Fruit fly (Drosophila melanogaster) whole organism, wandering third instar larva: ENCODE results near the gene amx.
A peak's percentile ranks its signal among the peaks of the same experiment; 100 is the strongest.

ENCODE experiments used
- Abd-B ChIP-seq: fragments of >200 bp; optimal IDR thresholded peaks from 2 replicates; lab custom pipeline; 2017; ENCODE audit warnings: missing biosample characterization, missing genetic modification characterization
- CG32264 ChIP-seq: fragments of 200-800 bp; sonication (Bioruptor generic); optimal IDR thresholded peaks from 2 replicates; lab custom pipeline; 2016; ENCODE audit warnings: missing biosample characterization, missing genetic modification characterization
- CG9705 ChIP-seq: fragments of 200-800 bp; sonication (Bioruptor generic); optimal IDR thresholded peaks from 2 replicates; lab custom pipeline; 2018; ENCODE audit warnings: missing biosample characterization, mild to moderate bottlenecking, missing genetic modification characterization
- CrebA ChIP-seq: fragments of 200-800 bp; sonication (Bioruptor generic); optimal IDR thresholded peaks from 2 replicates; lab custom pipeline; 2016; ENCODE audit warnings: missing biosample characterization, mild to moderate bottlenecking, missing genetic modification characterization, borderline replicate concordance
- Dfd ChIP-seq: fragments of >200 bp; optimal IDR thresholded peaks from 2 replicates; lab custom pipeline; 2017; ENCODE audit warnings: missing biosample characterization, missing genetic modification characterization
- Dif ChIP-seq: fragments of 200-275, 200-300 bp; sonication (Bioruptor generic); optimal IDR thresholded peaks from 2 replicates; lab custom pipeline; 2018; ENCODE audit warnings: missing biosample characterization, missing genetic modification characterization; ENCODE audit not compliant: partially characterized antibody
- GATAd ChIP-seq: sonication (Bioruptor generic); optimal IDR thresholded peaks from 2 replicates; lab custom pipeline; 2016; ENCODE audit warnings: missing biosample characterization, missing genetic modification characterization
- HLH106 ChIP-seq: fragments of 200-800 bp; optimal IDR thresholded peaks from 3 replicates; lab custom pipeline; 2019; ENCODE audit warnings: missing biosample characterization, mild to moderate bottlenecking, missing genetic modification characterization, moderate library complexity
- Hnf4 ChIP-seq: fragments of 200-800 bp; sonication (Bioruptor generic); optimal IDR thresholded peaks from 2 replicates; lab custom pipeline; 2016; ENCODE audit warnings: missing biosample characterization, mild to moderate bottlenecking, missing genetic modification characterization
- Hr78 ChIP-seq: fragments of >200 bp; optimal IDR thresholded peaks from 2 replicates; lab custom pipeline; 2017; ENCODE audit warnings: missing biosample characterization, missing genetic modification characterization
- Hr83 ChIP-seq: fragments of 200-300 bp; sonication (Bioruptor generic); optimal IDR thresholded peaks from 2 replicates; lab custom pipeline; 2016; ENCODE audit warnings: missing biosample characterization, mild to moderate bottlenecking, missing genetic modification characterization, moderate library complexity; ENCODE audit not compliant: poor library complexity, severe bottlenecking
- Jra ChIP-seq: sonication (Bioruptor generic); optimal IDR thresholded peaks from 2 replicates; lab custom pipeline; 2016; ENCODE audit warnings: missing biosample characterization, missing genetic modification characterization
- Mio ChIP-seq: sonication (Bioruptor generic); optimal IDR thresholded peaks from 2 replicates; lab custom pipeline; 2016; ENCODE audit warnings: missing biosample characterization, missing genetic modification characterization
- Myc ChIP-seq: fragments of >200 bp; optimal IDR thresholded peaks from 2 replicates; lab custom pipeline; 2017
- N ChIP-seq: fragments of >200 bp; optimal IDR thresholded peaks from 2 replicates; lab custom pipeline; 2018; ENCODE audit warnings: missing biosample characterization, missing external identifiers, missing genetic modification characterization
- OdsH ChIP-seq: fragments of 200-800 bp; sonication (Bioruptor generic); optimal IDR thresholded peaks from 2 replicates; lab custom pipeline; 2016; ENCODE audit warnings: missing biosample characterization, mild to moderate bottlenecking, missing genetic modification characterization
- Rel ChIP-seq, 2 experiments: fragments of 200-800 bp; sonication (Bioruptor generic) in 1 of 2; optimal IDR thresholded peaks; 2 replicates in 1 of 2; 3 replicates in 1 of 2; lab custom pipeline; 2016 to 2019; ENCODE audit warnings: mild to moderate bottlenecking in 2 of 2, missing biosample characterization in 2 of 2, missing genetic modification characterization in 2 of 2, moderate library complexity in 1 of 2
- Sp1 ChIP-seq: fragments of 200-800 bp; sonication (Bioruptor generic); optimal IDR thresholded peaks from 3 replicates; lab custom pipeline; 2019; ENCODE audit warnings: missing biosample characterization, mild to moderate bottlenecking, missing genetic modification characterization, moderate library complexity
- Vsx2 ChIP-seq: fragments of 200-300, 225-300 bp; sonication (Bioruptor generic); optimal IDR thresholded peaks from 2 replicates; lab custom pipeline; 2018; ENCODE audit warnings: missing biosample characterization, missing genetic modification characterization; ENCODE audit not compliant: partially characterized antibody
- br ChIP-seq: fragments of 200-800 bp; sonication (Bioruptor generic); optimal IDR thresholded peaks from 2 replicates; lab custom pipeline; 2016; ENCODE audit warnings: missing biosample characterization, missing genetic modification characterization
- brk ChIP-seq: fragments of 200-800 bp; sonication (Bioruptor generic); optimal IDR thresholded peaks from 2 replicates; lab custom pipeline; 2016; ENCODE audit warnings: missing biosample characterization, mild to moderate bottlenecking, missing genetic modification characterization
- dl ChIP-seq, 2 experiments: fragments of 175-275, 200-275 bp in 1 of 2; fragments of 200-275 bp in 1 of 2; sonication (Bioruptor generic); optimal IDR thresholded peaks; lab custom pipeline; 2018; ENCODE audit warnings: mild to moderate bottlenecking in 2 of 2, missing biosample characterization in 2 of 2, missing genetic modification characterization in 2 of 2, moderate library complexity in 2 of 2; ENCODE audit not compliant: partially characterized antibody in 2 of 2, insufficient read depth in 1 of 2
- dmrt93B ChIP-seq: fragments of 200-800 bp; sonication (Bioruptor generic); optimal IDR thresholded peaks from 2 replicates; lab custom pipeline; 2018; ENCODE audit warnings: missing biosample characterization, mild to moderate bottlenecking, missing genetic modification characterization
- dsf ChIP-seq: sonication (Bioruptor generic); optimal IDR thresholded peaks from 2 replicates; lab custom pipeline; 2016; ENCODE audit warnings: missing biosample characterization, missing genetic modification characterization, borderline replicate concordance
- ey ChIP-seq: fragments of 200-800 bp; sonication (Bioruptor generic); optimal IDR thresholded peaks from 2 replicates; lab custom pipeline; 2016; ENCODE audit warnings: missing biosample characterization, missing genetic modification characterization
- foxo ChIP-seq, 2 experiments: fragments of 200-800 bp; sonication (Bioruptor generic); optimal IDR thresholded peaks; 2 replicates in 1 of 2; 3 replicates in 1 of 2; lab custom pipeline; 2016 to 2017; ENCODE audit warnings: missing biosample characterization in 2 of 2, missing genetic modification characterization in 2 of 2
- fru ChIP-seq: fragments of 200-800 bp; sonication (Bioruptor generic); optimal IDR thresholded peaks from 3 replicates; lab custom pipeline; 2016; ENCODE audit warnings: missing biosample characterization, mild to moderate bottlenecking, missing genetic modification characterization
- h ChIP-seq: fragments of 200-800 bp; sonication (Bioruptor generic); optimal IDR thresholded peaks from 3 replicates; lab custom pipeline; 2016; ENCODE audit warnings: missing biosample characterization, mild to moderate bottlenecking, missing genetic modification characterization
- jim ChIP-seq: fragments of 175-275, 200-325 bp; sonication (Bioruptor generic); optimal IDR thresholded peaks from 2 replicates; lab custom pipeline; 2016; ENCODE audit warnings: missing biosample characterization, mild to moderate bottlenecking, missing genetic modification characterization
- lola ChIP-seq: fragments of >200 bp; optimal IDR thresholded peaks from 2 replicates; lab custom pipeline; 2017; ENCODE audit warnings: missing biosample characterization, missing genetic modification characterization
- pan ChIP-seq: fragments of >200 bp; optimal IDR thresholded peaks from 2 replicates; lab custom pipeline; 2017
- psq ChIP-seq: fragments of 200-800 bp; sonication (Bioruptor generic); optimal IDR thresholded peaks from 3 replicates; lab custom pipeline; 2017; ENCODE audit warnings: missing biosample characterization, mild to moderate bottlenecking, missing genetic modification characterization, moderate library complexity
- rgr ChIP-seq: fragments of 200-800 bp; sonication (Bioruptor generic); optimal IDR thresholded peaks from 3 replicates; lab custom pipeline; 2016; ENCODE audit warnings: missing biosample characterization, mild to moderate bottlenecking, missing genetic modification characterization
- sage ChIP-seq: fragments of 200-800 bp; sonication (Bioruptor generic); optimal IDR thresholded peaks from 2 replicates; lab custom pipeline; 2016; ENCODE audit warnings: missing biosample characterization, mild to moderate bottlenecking, missing genetic modification characterization
- sv ChIP-seq: fragments of 200-800 bp; sonication (Bioruptor generic); optimal IDR thresholded peaks from 3 replicates; lab custom pipeline; 2016; ENCODE audit warnings: missing biosample characterization, missing genetic modification characterization
- tai ChIP-seq: sonication (Bioruptor generic); optimal IDR thresholded peaks from 2 replicates; lab custom pipeline; 2016; ENCODE audit warnings: missing biosample characterization, missing genetic modification characterization
- usp ChIP-seq: fragments of >200 bp; optimal IDR thresholded peaks from 2 replicates; lab custom pipeline; 2017; ENCODE audit warnings: missing biosample characterization, missing genetic modification characterization
- woc ChIP-seq: sonication (Bioruptor generic); optimal IDR thresholded peaks from 2 replicates; lab custom pipeline; 2016; ENCODE audit warnings: missing biosample characterization, mild to moderate bottlenecking, missing genetic modification characterization

Gene amx

dm6 chrX:9248040-9248439 lies 904 bp upstream of the amx start:
- TF ChIP-seq CG9705 (GFP tag; lab: Kevin White, UChicago) (no peak), usp (no peak), br (no peak), CG32264 (GFP tag; lab: Kevin White, UChicago) (no peak), Hr78 (no peak), psq (GFP tag; lab: Kevin White, UChicago) (no peak), dl (GFP tag; optimal IDR thresholded peaks at IDR 0.05; lab: Kevin White, UChicago; ENCODE audit: insufficient read depth in 1 of 2, partially characterized antibody in 2 of 2) (no peak), brk (GFP tag; lab: Kevin White, UChicago) (no peak), Sp1 (GFP tag; lab: Kevin White, UChicago) (peak; percentile 37), fru (GFP tag; lab: Kevin White, UChicago) (peak; percentile 29), HLH106 (tag; lab: Kevin White, UChicago) (peak; percentile 38), Mio (GFP tag; lab: Kevin White, UChicago) (no peak), Abd-B (no peak), rgr (GFP tag; lab: Kevin White, UChicago) (peak; percentile 32), dsf (no peak), GATAd (GFP tag; lab: Kevin White, UChicago) (no peak), foxo (GFP tag; optimal IDR thresholded peaks at IDR 0.05; lab: Kevin White, UChicago) (peak in 1 of 2 experiments; percentile 44), OdsH (no peak), Jra (GFP tag; lab: Kevin White, UChicago) (no peak), N (no peak), h (GFP tag; lab: Kevin White, UChicago) (peak; percentile 30), tai (no peak), woc (GFP tag; lab: Kevin White, UChicago) (no peak)

DNA sequence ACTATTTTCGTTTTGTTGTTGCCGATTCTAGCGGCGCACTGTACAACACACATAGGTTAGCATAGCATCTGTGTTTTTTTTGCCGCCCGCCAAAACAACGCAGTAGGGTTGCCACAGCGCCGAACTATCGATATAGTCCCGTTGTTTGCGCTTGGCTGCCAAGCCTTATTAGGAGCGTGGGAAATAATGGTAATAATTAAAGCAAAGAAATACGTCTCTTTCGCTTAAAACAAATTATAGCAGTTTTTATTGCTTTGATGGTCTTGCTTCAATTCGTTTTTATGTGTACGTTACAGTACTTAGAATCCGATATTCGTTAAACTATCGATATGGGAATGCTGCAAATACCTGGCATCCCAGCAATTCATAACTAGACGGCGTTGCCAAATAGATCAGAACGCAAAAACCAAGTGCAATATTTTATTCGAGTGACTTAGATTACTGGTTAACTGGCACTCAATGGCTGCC lies 3.7 kb downstream of the amx start, which contains the start of the genes mxc and Larp7:
TSS of gene mxc (minus strand) at position 51 of the 468 bp plus-strand sequence.
TSS of gene Larp7 (plus strand) at position 401 of the 468 bp plus-strand sequence.
- TF ChIP-seq Hnf4 (GFP tag; lab: Kevin White, UChicago) (no peak), sage (GFP tag; lab: Kevin White, UChicago) (no peak), Dfd (GFP tag; lab: Kevin White, UChicago) (no peak), h (GFP tag; lab: Kevin White, UChicago) (no peak), Myc (no peak), psq (GFP tag; lab: Kevin White, UChicago) (peak; percentile 42), Vsx2 (GFP tag; lab: Kevin White, UChicago) (no peak), GATAd (GFP tag; lab: Kevin White, UChicago) (peak; percentile 10), usp (no peak), jim (GFP tag; lab: Kevin White, UChicago) (no peak), lola (GFP tag; lab: Kevin White, UChicago) (no peak), woc (GFP tag; lab: Kevin White, UChicago) (no peak), Jra (GFP tag; lab: Kevin White, UChicago) (no peak), CG32264 (GFP tag; lab: Kevin White, UChicago) (no peak), br (no peak), dl (GFP tag; optimal IDR thresholded peaks at IDR 0.05; lab: Kevin White, UChicago; ENCODE audit: insufficient read depth in 1 of 2, partially characterized antibody in 2 of 2) (no peak), pan (lab: Kevin White, UChicago) (no peak), Sp1 (GFP tag; lab: Kevin White, UChicago) (no peak), brk (GFP tag; lab: Kevin White, UChicago) (no peak), Hr78 (no peak), dsf (no peak), OdsH (peak; percentile 55), fru (GFP tag; lab: Kevin White, UChicago) (no peak), N (no peak), foxo (GFP tag; optimal IDR thresholded peaks at IDR 0.05; lab: Kevin White, UChicago) (no peak), Abd-B (no peak), HLH106 (tag; lab: Kevin White, UChicago) (peak; percentile 76), tai (no peak), CrebA (GFP tag; lab: Kevin White, UChicago) (no peak), Dif (GFP tag; lab: Kevin White, UChicago) (no peak), CG9705 (GFP tag; lab: Kevin White, UChicago) (peak; percentile 55), Rel (GFP tag; optimal IDR thresholded peaks at IDR 0.05; lab: Kevin White, UChicago) (no peak), Rel (tag; optimal IDR thresholded peaks at IDR 0.05; lab: Kevin White, UChicago) (peak; percentile 62), dmrt93B (peak; percentile 58), Mio (GFP tag; lab: Kevin White, UChicago) (no peak), Hr83 (GFP tag; lab: Kevin White, UChicago) (no peak), sv (GFP tag; lab: Kevin White, UChicago) (no peak), rgr (GFP tag; lab: Kevin White, UChicago) (peak; percentile 74), ey (GFP tag; lab: Kevin White, UChicago) (peak; percentile 78)
- TF ChIP-seq, all 38 proteins: peak for 9
